Fruit fly (Drosophila melanogaster) whole organism, embryonic: ENCODE results near the gene CG3626.

Experiments
- Bdp1 ChIP-seq: fragments of 200-800 bp; sonication (Bioruptor generic); optimal IDR thresholded peaks from 3 replicates; lab custom pipeline; 2016; ENCODE audit warnings: missing biosample characterization, missing genetic modification characterization
- CG12744 ChIP-seq: fragments of 200-800 bp; sonication (Bioruptor generic); optimal IDR thresholded peaks from 2 replicates; lab custom pipeline; 2016; ENCODE audit warnings: missing biosample characterization, missing genetic modification characterization
- CG1603 ChIP-seq: fragments of 200-800 bp; sonication (Bioruptor generic); optimal IDR thresholded peaks from 2 replicates; lab custom pipeline; 2019; ENCODE audit warnings: missing biosample characterization, mild to moderate bottlenecking, missing genetic modification characterization, moderate library complexity
- CG17385 ChIP-seq: fragments of 200-800 bp; sonication (Bioruptor generic); optimal IDR thresholded peaks from 3 replicates; lab custom pipeline; 2018; ENCODE audit warnings: missing biosample characterization, mild to moderate bottlenecking, missing genetic modification characterization
- CG1832 ChIP-seq: fragments of 200-800 bp; sonication (Bioruptor generic); optimal IDR thresholded peaks from 2 replicates; lab custom pipeline; 2017; ENCODE audit warnings: missing biosample characterization, mild to moderate bottlenecking, missing genetic modification characterization, inconsistent platforms
- CG18764 ChIP-seq: fragments of 200-800 bp; sonication (Bioruptor generic); optimal IDR thresholded peaks from 3 replicates; lab custom pipeline; 2016; ENCODE audit warnings: missing biosample characterization, missing genetic modification characterization
- CG3065 ChIP-seq: fragments of 200-800 bp; sonication (Bioruptor generic); optimal IDR thresholded peaks from 2 replicates; lab custom pipeline; 2016; ENCODE audit warnings: missing biosample characterization, missing genetic modification characterization
- CG32532 ChIP-seq: fragments of 200-800 bp; sonication (Bioruptor generic); IDR thresholded peaks from 2 replicates; pipeline ENCODE4 v1.3.6; 2022; ENCODE audit warnings: missing biosample characterization, missing genetic modification characterization
- CG33213 ChIP-seq: fragments of 200-800 bp; sonication (Bioruptor generic); optimal IDR thresholded peaks from 3 replicates; lab custom pipeline; 2016; ENCODE audit warnings: missing biosample characterization, missing genetic modification characterization
- CG3726 ChIP-seq: fragments of 200-800 bp; sonication (Bioruptor generic); IDR thresholded peaks from 3 replicates; pipeline ENCODE4, ENCODE4 v1.3.6; 2022; ENCODE audit warnings: missing biosample characterization, missing genetic modification characterization
- CG4404 ChIP-seq: fragments of 200-800 bp; sonication (Bioruptor generic); IDR thresholded peaks from 2 replicates; pipeline ENCODE4 v1.3.6; 2022; ENCODE audit warnings: missing biosample characterization, missing genetic modification characterization
- CG4730 ChIP-seq: fragments of 200-800 bp; sonication (Bioruptor generic); IDR thresholded peaks from 2 replicates; pipeline ENCODE4 v1.3.6; 2022; ENCODE audit warnings: missing biosample characterization, missing genetic modification characterization
- CG6175 ChIP-seq: fragments of 200-800 bp; sonication (Bioruptor generic); IDR thresholded peaks from 3 replicates; pipeline ENCODE4 v1.3.6; 2022; ENCODE audit warnings: missing biosample characterization, missing genetic modification characterization
- CG7357 ChIP-seq: fragments of 200-800 bp; sonication (Bioruptor generic); IDR thresholded peaks from 3 replicates; pipeline ENCODE4 v1.3.6; 2022; ENCODE audit warnings: missing biosample characterization, missing genetic modification characterization
- CG9932 ChIP-seq: fragments of 200-800 bp; sonication (Bioruptor generic); IDR thresholded peaks from 2 replicates; pipeline ENCODE4 v1.3.6; 2022; ENCODE audit warnings: missing biosample characterization, missing genetic modification characterization
- Camta ChIP-seq: fragments of 200-800 bp; sonication (Bioruptor generic); optimal IDR thresholded peaks from 2 replicates; lab custom pipeline; 2016; ENCODE audit warnings: missing biosample characterization, missing genetic modification characterization
- D19A ChIP-seq: fragments of 200-800 bp; optimal IDR thresholded peaks from 3 replicates; lab custom pipeline; 2019; ENCODE audit warnings: missing biosample characterization, mild to moderate bottlenecking, missing genetic modification characterization, moderate library complexity
- Dip2 ChIP-seq: fragments of 200-800 bp; sonication (Bioruptor generic); IDR thresholded peaks from 2 replicates; pipeline ENCODE4 v1.3.6; 2022; ENCODE audit warnings: missing biosample characterization, missing genetic modification characterization
- E2f2 ChIP-seq: fragments of 200-800 bp; sonication (Bioruptor generic); IDR thresholded peaks from 2 replicates; pipeline ENCODE4 v1.3.6; 2022; ENCODE audit warnings: missing biosample characterization, missing genetic modification characterization
- Fer2 ChIP-seq: fragments of 200-800 bp; sonication (Bioruptor generic); optimal IDR thresholded peaks from 2 replicates; lab custom pipeline; 2018; ENCODE audit warnings: missing biosample characterization, mild to moderate bottlenecking, missing genetic modification characterization, moderate library complexity
- Jarid2 ChIP-seq: fragments of 200-800 bp; sonication (Bioruptor generic); optimal IDR thresholded peaks from 3 replicates; lab custom pipeline; 2017; ENCODE audit warnings: mild to moderate bottlenecking, missing biosample characterization, missing genetic modification reagents, missing genetic modification characterization
- Meics ChIP-seq: fragments of 200-800 bp; sonication (Bioruptor generic); optimal IDR thresholded peaks from 2 replicates; lab custom pipeline; 2017; ENCODE audit warnings: missing biosample characterization, mild to moderate bottlenecking, missing genetic modification characterization
- Sry-β ChIP-seq: fragments of 200-800 bp; sonication (Bioruptor generic); optimal IDR thresholded peaks from 2 replicates; lab custom pipeline; 2018; ENCODE audit warnings: missing biosample characterization, mild to moderate bottlenecking, missing genetic modification characterization, moderate library complexity
- Taf1 ChIP-seq: fragments of 200-800 bp; sonication (Bioruptor generic); IDR thresholded peaks from 2 replicates; pipeline ENCODE4 v1.3.6; 2022; ENCODE audit warnings: missing biosample characterization, missing genetic modification characterization
- Tbp ChIP-seq: fragments of >200 bp; optimal IDR thresholded peaks from 2 replicates; lab custom pipeline; 2018; ENCODE audit warnings: missing biosample characterization, missing genetic modification characterization
- az2 ChIP-seq: fragments of 200-800 bp; sonication (Bioruptor generic); optimal IDR thresholded peaks from 3 replicates; lab custom pipeline; 2016; ENCODE audit warnings: missing biosample characterization, missing genetic modification characterization
- disco-r ChIP-seq: fragments of 200-800 bp; sonication (Bioruptor generic); optimal IDR thresholded peaks from 2 replicates; lab custom pipeline; 2016; ENCODE audit warnings: missing biosample characterization, missing genetic modification characterization
- dpn ChIP-seq, 2 experiments: fragments of 200-800 bp; sonication (Bioruptor generic); optimal IDR thresholded peaks; 3 replicates each; lab custom pipeline; 2016; ENCODE audit warnings: missing biosample characterization in 2 of 2, missing genetic modification characterization in 2 of 2
- dysf ChIP-seq: fragments of 200-800 bp; sonication (Bioruptor generic); IDR thresholded peaks from 3 replicates; pipeline ENCODE4 v1.3.6; 2022; ENCODE audit warnings: missing biosample characterization, missing genetic modification characterization
- ems ChIP-seq: fragments of 200-800 bp; sonication (Bioruptor generic); optimal IDR thresholded peaks from 3 replicates; lab custom pipeline; 2016; ENCODE audit warnings: missing biosample characterization, missing genetic modification characterization
- ken ChIP-seq: fragments of 200-800 bp; sonication (Bioruptor generic); IDR thresholded peaks from 3 replicates; pipeline ENCODE4 v1.3.6; 2022; ENCODE audit warnings: missing biosample characterization, missing genetic modification characterization
- knrl ChIP-seq: fragments of 200-800 bp; sonication (Bioruptor generic); IDR thresholded peaks from 3 replicates; pipeline ENCODE4 v1.3.6; 2022; ENCODE audit warnings: missing biosample characterization, missing genetic modification characterization; ENCODE audit not compliant: partially characterized antibody
- lmd ChIP-seq: fragments of 200-800 bp; sonication (Bioruptor generic); IDR thresholded peaks from 2 replicates; pipeline ENCODE4 v1.3.6; 2022; ENCODE audit warnings: missing biosample characterization, missing genetic modification characterization
- lov ChIP-seq, 2 experiments: fragments of 200-800 bp in 1 of 2; fragments of >200 bp in 1 of 2; sonication (Bioruptor generic) in 1 of 2; IDR thresholded peaks in 1 of 2; optimal IDR thresholded peaks in 1 of 2; 2 replicates in 1 of 2; 3 replicates in 1 of 2; pipeline versions ENCODE4 v1.3.6 to Lab custom; 2017 to 2022; ENCODE audit warnings: missing biosample characterization in 1 of 2, missing genetic modification characterization in 1 of 2
- luna ChIP-seq: fragments of 200-800 bp; sonication (Bioruptor generic); optimal IDR thresholded peaks from 2 replicates; lab custom pipeline; 2016; ENCODE audit warnings: missing biosample characterization, missing genetic modification characterization
- maf-S ChIP-seq: fragments of 200-800 bp; sonication (Bioruptor generic); optimal IDR thresholded peaks from 2 replicates; lab custom pipeline; 2016; ENCODE audit warnings: missing biosample characterization, missing genetic modification characterization
- mam ChIP-seq: fragments of 200-800 bp; sonication (Bioruptor generic); optimal IDR thresholded peaks from 3 replicates; lab custom pipeline; 2016; ENCODE audit warnings: missing biosample characterization, missing genetic modification characterization
- mirr ChIP-seq: fragments of 200-800 bp; sonication (Bioruptor generic); optimal IDR thresholded peaks from 3 replicates; lab custom pipeline; 2018; ENCODE audit warnings: missing biosample characterization, mild to moderate bottlenecking, missing genetic modification characterization
- odd ChIP-seq: fragments of 200-800 bp; sonication (Bioruptor generic); optimal IDR thresholded peaks from 2 replicates; lab custom pipeline; 2017; ENCODE audit warnings: missing biosample characterization, mild to moderate bottlenecking, missing genetic modification characterization
- otp ChIP-seq: fragments of 200-800 bp; sonication (Bioruptor generic); IDR thresholded peaks from 3 replicates; pipeline ENCODE4, ENCODE4 v1.3.6; 2022; ENCODE audit warnings: missing biosample characterization, missing genetic modification characterization
- rib ChIP-seq: fragments of 200-800 bp; sonication (Bioruptor generic); IDR thresholded peaks from 2 replicates; pipeline ENCODE4 v1.3.6; 2022; ENCODE audit warnings: missing biosample characterization, missing genetic modification characterization
- salm ChIP-seq: fragments of 200-800 bp; sonication (Bioruptor generic); optimal IDR thresholded peaks from 2 replicates; lab custom pipeline; 2018; ENCODE audit warnings: missing biosample characterization, mild to moderate bottlenecking, missing genetic modification characterization
- slp2 ChIP-seq: fragments of 200-800 bp; sonication (Bioruptor generic); optimal IDR thresholded peaks from 2 replicates; lab custom pipeline; 2016; ENCODE audit warnings: missing biosample characterization, missing genetic modification characterization
- tup ChIP-seq: fragments of 200-800 bp; sonication (Bioruptor generic); optimal IDR thresholded peaks from 2 replicates; lab custom pipeline; 2016; ENCODE audit warnings: missing biosample characterization, mild to moderate bottlenecking, missing genetic modification characterization, moderate library complexity
- vnd ChIP-seq: fragments of 200-800 bp; sonication (Bioruptor generic); IDR thresholded peaks from 3 replicates; pipeline ENCODE4 v1.3.6; 2022; ENCODE audit warnings: missing biosample characterization, missing genetic modification characterization; ENCODE audit not compliant: partially characterized antibody
- yki ChIP-seq: fragments of >200 bp; optimal IDR thresholded peaks from 3 replicates; lab custom pipeline; 2018

Gene CG3626

DNA sequence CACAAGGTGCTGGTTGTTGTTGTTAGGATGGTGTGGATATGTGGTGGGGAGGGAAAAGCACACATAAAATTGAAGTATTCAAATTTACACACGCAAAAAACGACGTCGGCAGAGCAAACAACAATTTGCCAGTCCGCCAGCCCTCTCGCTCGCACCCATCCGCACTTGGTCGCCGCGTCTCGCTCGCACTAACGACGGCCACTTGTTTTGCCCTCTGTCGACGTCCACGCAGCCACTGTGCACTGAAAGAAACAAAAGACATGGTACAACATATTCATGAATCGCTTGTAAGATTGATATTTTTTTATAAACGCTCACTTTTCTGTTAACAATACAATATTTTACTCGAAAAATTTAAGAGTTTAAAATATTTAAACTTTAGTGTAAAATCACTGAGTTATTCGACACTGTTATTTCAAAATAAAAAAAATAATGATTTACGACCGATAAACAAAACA, 42.3 kb upstream of the CG3626 start (continued):
- TF ChIP-seq Meics (GFP tag; lab: Kevin White, UChicago): peak; percentile 83
- no peak; the same call in 2 of the 3 replicates for TF ChIP-seq CG6175 (GFP tag; lab: Robert Waterston, UW)
- peak; percentile 27 for TF ChIP-seq slp2 (GFP tag; lab: Kevin White, UChicago)
- peak; percentile 71 for TF ChIP-seq CG1832 (GFP tag; lab: Kevin White, UChicago)
- TF ChIP-seq Tbp (GFP tag; lab: Kevin White, UChicago): no peak
- TF ChIP-seq CG3726 (GFP tag; lab: Robert Waterston, UW): no peak
- no peak for TF ChIP-seq Sry-β
- TF ChIP-seq odd: peak; percentile 20
- TF ChIP-seq CG9932: peak; percentile 65
- TF ChIP-seq CG4730 (GFP tag; lab: Robert Waterston, UW): no peak
- peak; percentile 19 for TF ChIP-seq Camta (GFP tag; lab: Kevin White, UChicago)
- peak; percentile 63 for TF ChIP-seq mam (GFP tag; lab: Kevin White, UChicago)
- TF ChIP-seq CG4404 (GFP tag; lab: Robert Waterston, UW): no peak
- peak; percentile 51 for TF ChIP-seq CG17385 (GFP tag; lab: Kevin White, UChicago)
- peak; percentile 77 for TF ChIP-seq dysf (GFP tag; lab: Robert Waterston, UW)
- TF ChIP-seq Taf1 (GFP tag; lab: Robert Waterston, UW): no peak
- TF ChIP-seq dpn (GFP tag; optimal IDR thresholded peaks at IDR 0.05; lab: Kevin White, UChicago): peak; percentile 49 to 62
- no peak for TF ChIP-seq tup (GFP tag; lab: Kevin White, UChicago)
- peak; percentile 20 for TF ChIP-seq mirr (GFP tag; lab: Kevin White, UChicago)
- TF ChIP-seq Jarid2 (GFP tag; lab: Kevin White, UChicago): peak; percentile 16
- peak; percentile 10 for TF ChIP-seq CG18764
- no peak for TF ChIP-seq Dip2 (GFP tag; lab: Robert Waterston, UW)
- TF ChIP-seq az2 (GFP tag; lab: Kevin White, UChicago): peak; percentile 53
- no peak for TF ChIP-seq lov (optimal IDR thresholded peaks at IDR 0.05; lab: Kevin White, UChicago)
- TF ChIP-seq lov (GFP tag; IDR thresholded peaks at IDR 0.05; lab: Robert Waterston, UW): no peak
- TF ChIP-seq CG3065 (GFP tag; lab: Kevin White, UChicago): no peak
- no peak for TF ChIP-seq ken (GFP tag; lab: Robert Waterston, UW)
- TF ChIP-seq rib (GFP tag; lab: Robert Waterston, UW): no peak; the same call in none of the 2 replicates
- peak; percentile 30; the same call in 1 of the 3 replicates for TF ChIP-seq otp (GFP tag; lab: Robert Waterston, UW)
- 0 out of 3 replicates have a peak, but pooled peaks have one; percentile 25 for TF ChIP-seq CG7357 (GFP tag; lab: Robert Waterston, UW)
- no peak for TF ChIP-seq salm (tag; lab: Kevin White, UChicago)
- TF ChIP-seq E2f2 (GFP tag; lab: Robert Waterston, UW): peak; percentile 35; the same call in 1 of the 2 replicates
- peak; percentile 83 for TF ChIP-seq CG32532 (GFP tag; lab: Robert Waterston, UW)
- TF ChIP-seq CG12744: no peak
- no peak for TF ChIP-seq disco-r
- no peak for TF ChIP-seq yki (lab: Kevin White, UChicago)
- peak; percentile 63 for TF ChIP-seq lmd (GFP tag; lab: Robert Waterston, UW)
- TF ChIP-seq CG1603 (tag; lab: Kevin White, UChicago): peak; percentile 21
- peak; percentile 34 for TF ChIP-seq ems (GFP tag; lab: Kevin White, UChicago)
- TF ChIP-seq knrl: no peak
- TF ChIP-seq maf-S: peak; percentile 21
- TF ChIP-seq Fer2 (tag; lab: Kevin White, UChicago): no peak
- no peak for TF ChIP-seq CG33213 (GFP tag; lab: Kevin White, UChicago)
- no peak for TF ChIP-seq vnd (GFP tag; lab: Robert Waterston, UW)
- peak; percentile 21 for TF ChIP-seq Bdp1 (GFP tag; lab: Kevin White, UChicago)
- TF ChIP-seq luna (GFP tag; lab: Kevin White, UChicago): no peak
- peak; percentile 35 for TF ChIP-seq D19A (tag; lab: Kevin White, UChicago)
